Worm (Caenorhabditis elegans) whole organism, L3 larva: ENCODE data around the gene C54D10.13.

Experiments
- snpc-4 ChIP-seq: fragments of 150-350 bp; optimal IDR thresholded peaks from 2 replicates; lab custom pipeline; 2014; ENCODE audit warnings: missing biosample characterization, missing genetic modification characterization
- zag-1 ChIP-seq: fragments of 150-350 bp; optimal IDR thresholded peaks from 2 replicates; lab custom pipeline; 2014; ENCODE audit warnings: missing biosample characterization, missing genetic modification characterization

ce11 chrV:12400677-12401236, 31.3 kb downstream of the C54D10.13 start, which contains the start of the genes K01D12.20 and miga-1:
- TF ChIP-seq snpc-4 (tag; lab: Kevin White, UChicago) (peak; percentile 34), zag-1 (no peak)
